Fruit fly (Drosophila melanogaster) whole organism, embryonic: ENCODE data around the gene Chd1.

Source experiments
- CG12299 ChIP-seq: fragments of 200-800 bp; sonication (Bioruptor generic); optimal IDR thresholded peaks from 2 replicates; lab custom pipeline; 2018; ENCODE audit warnings: missing biosample characterization, mild to moderate bottlenecking, missing genetic modification characterization
- CG6254 ChIP-seq: fragments of 200-800 bp; sonication (Bioruptor generic); optimal IDR thresholded peaks from 3 replicates; lab custom pipeline; 2017; ENCODE audit warnings: mild to moderate bottlenecking, missing biosample characterization, missing genetic modification reagents, missing genetic modification characterization
- Hr51 ChIP-seq, 2 experiments: fragments of 200-800 bp; sonication (Bioruptor generic); optimal IDR thresholded peaks; 2 replicates in 1 of 2; 3 replicates in 1 of 2; lab custom pipeline; 2016 to 2018; ENCODE audit warnings: missing biosample characterization in 2 of 2, missing genetic modification characterization in 2 of 2, mild to moderate bottlenecking in 1 of 2, moderate library complexity in 1 of 2
- Jarid2 ChIP-seq: fragments of 200-800 bp; sonication (Bioruptor generic); optimal IDR thresholded peaks from 3 replicates; lab custom pipeline; 2017; ENCODE audit warnings: mild to moderate bottlenecking, missing biosample characterization, missing genetic modification reagents, missing genetic modification characterization
- MTF-1 ChIP-seq: fragments of 200-800 bp; sonication (Bioruptor generic); optimal IDR thresholded peaks from 2 replicates; lab custom pipeline; 2018; ENCODE audit warnings: missing biosample characterization, mild to moderate bottlenecking, missing genetic modification characterization, borderline replicate concordance
- Oli ChIP-seq: fragments of 200-800 bp; sonication (Bioruptor generic); optimal IDR thresholded peaks from 2 replicates; lab custom pipeline; 2018; ENCODE audit warnings: missing biosample characterization, mild to moderate bottlenecking, missing genetic modification characterization, moderate library complexity
- br ChIP-seq: fragments of >200 bp; optimal IDR thresholded peaks from 2 replicates; lab custom pipeline; 2017
- cwo ChIP-seq: fragments of 200-800 bp; sonication (Bioruptor generic); optimal IDR thresholded peaks from 3 replicates; lab custom pipeline; 2017; ENCODE audit warnings: missing biosample characterization, missing genetic modification characterization, mild to moderate bottlenecking, moderate library complexity, missing genetic modification reagents
- dimm ChIP-seq: fragments of 200-800 bp; sonication (Bioruptor generic); IDR thresholded peaks from 2 replicates; pipeline ENCODE4 v1.3.6; 2022; ENCODE audit warnings: missing biosample characterization, missing genetic modification characterization
- mam ChIP-seq: fragments of 200-800 bp; sonication (Bioruptor generic); optimal IDR thresholded peaks from 3 replicates; lab custom pipeline; 2016; ENCODE audit warnings: missing biosample characterization, missing genetic modification characterization
- otp ChIP-seq: fragments of 200-800 bp; sonication (Bioruptor generic); IDR thresholded peaks from 3 replicates; pipeline ENCODE4, ENCODE4 v1.3.6; 2022; ENCODE audit warnings: missing biosample characterization, missing genetic modification characterization

- TF ChIP-seq Jarid2 (GFP tag; lab: Kevin White, UChicago), result no peak
- no peak for TF ChIP-seq mam
- TF ChIP-seq Oli, result no peak
- no peak for TF ChIP-seq CG12299 (tag; lab: Kevin White, UChicago)
- no peak for TF ChIP-seq MTF-1 (GFP tag; lab: Kevin White, UChicago)
- TF ChIP-seq otp, result no peak
- no peak for TF ChIP-seq dimm (GFP tag; lab: Robert Waterston, UW)
- no peak for TF ChIP-seq cwo
- no peak for TF ChIP-seq CG6254
- no peak for TF ChIP-seq Hr51 (GFP tag; optimal IDR thresholded peaks at IDR 0.05; lab: Kevin White, UChicago)
- no peak for TF ChIP-seq br
Observed at dm6 chr2L:3000517-3000934, 13.0 kb upstream of the Chd1 start.
